Worm (Caenorhabditis elegans) whole organism, L4/young adult: ENCODE data around the gene fshr-1.

Experiments used
- dao-5 ChIP-seq: sonication (generic microtip); optimal IDR thresholded peaks from 2 replicates; lab custom pipeline; 2016; ENCODE audit warnings: missing genotype, missing genetic modification characterization, moderate library complexity, missing compliant biosample characterization
- him-1 ChIP-seq: sonication (generic microtip); optimal IDR thresholded peaks from 2 replicates; lab custom pipeline; 2016; ENCODE audit warnings: missing genotype, missing genetic modification reagents, missing genetic modification characterization, missing compliant biosample characterization

DNA sequence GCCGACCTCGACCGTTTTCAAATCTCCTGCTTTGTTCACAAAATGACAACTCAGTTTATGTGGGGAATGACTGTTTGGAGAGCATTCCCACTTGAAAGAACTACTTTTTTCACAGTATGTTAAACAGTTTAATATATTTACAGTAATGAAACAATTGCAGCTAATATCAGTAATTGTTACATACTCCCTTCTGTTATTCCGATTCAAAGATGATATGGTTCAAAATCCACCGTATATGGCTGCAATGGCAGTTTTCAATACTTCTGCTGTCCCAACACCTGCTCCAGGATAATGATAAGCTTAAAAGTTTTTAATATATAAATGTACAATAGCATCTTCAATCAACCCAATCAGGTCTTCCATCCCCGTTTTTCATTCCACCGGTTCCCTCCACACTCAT, 17.6 kb downstream of the fshr-1 start:
- TF ChIP-seq him-1 (tag; lab: Kevin White, UChicago) = no peak
- TF ChIP-seq dao-5 = no peak
